Worm (Caenorhabditis elegans) whole organism, L4 larva: ENCODE measurements around the gene Y67H2A.7.

Experiments
- D1046.2 ChIP-seq: fragments of 200-800 bp; sonication (Bioruptor generic); IDR thresholded peaks from 2 replicates; pipeline ENCODE4 v1.3.6; 2022; ENCODE audit warnings: missing genetic modification characterization, missing compliant biosample characterization
- F26F4.8 ChIP-seq: fragments of 200-800 bp; sonication (Bioruptor generic); conservative IDR thresholded peaks from 2 replicates; pipeline ENCODE4 v1.3.6; 2022; ENCODE audit warnings: missing genetic modification characterization, missing compliant biosample characterization
- T20F7.1 ChIP-seq: fragments of 200-800 bp; sonication (Bioruptor generic); optimal IDR thresholded peaks from 2 replicates; lab custom pipeline; 2018; ENCODE audit warnings: mild to moderate bottlenecking, missing genetic modification characterization, missing compliant biosample characterization
- Y105C5A.15 ChIP-seq: fragments of 200-800 bp; sonication (Bioruptor generic); IDR thresholded peaks from 2 replicates; pipeline ENCODE4 v1.3.6; 2022; ENCODE audit warnings: missing genetic modification characterization, missing compliant biosample characterization
- aly-2 ChIP-seq: sonication (generic microtip); optimal IDR thresholded peaks from 2 replicates; lab custom pipeline; 2018; ENCODE audit warnings: missing biosample characterization, missing genetic modification characterization
- ama-1 ChIP-seq: fragments of 150-350 bp; optimal IDR thresholded peaks from 2 replicates; lab custom pipeline; 2014; ENCODE audit warnings: inconsistent platforms, mixed read lengths
- ceh-20 ChIP-seq: fragments of 200-800 bp; sonication (Bioruptor generic); IDR thresholded peaks from 2 replicates; pipeline ENCODE4 v1.3.6; 2022; ENCODE audit warnings: missing genetic modification reagents, missing genetic modification characterization, missing compliant biosample characterization
- ceh-28 ChIP-seq: fragments of 150-350 bp; optimal IDR thresholded peaks from 2 replicates; lab custom pipeline; 2014; ENCODE audit warnings: missing biosample characterization, missing genetic modification reagents, missing genetic modification characterization
- ceh-82 ChIP-seq: sonication (generic microtip); optimal IDR thresholded peaks from 2 replicates; lab custom pipeline; 2017; ENCODE audit warnings: missing biosample characterization, missing genetic modification characterization
- ces-1 ChIP-seq: fragments of 150-350 bp; sonication (generic microtip); optimal IDR thresholded peaks from 4 replicates; lab custom pipeline; 2014; ENCODE audit warnings: missing biosample characterization, missing genetic modification reagents, missing genetic modification characterization
- ctbp-1 ChIP-seq: fragments of 200-800 bp; sonication (Bioruptor generic); IDR thresholded peaks from 2 replicates; pipeline ENCODE4 v1.3.6; 2022; ENCODE audit warnings: missing genetic modification reagents, missing genetic modification characterization, missing compliant biosample characterization
- daf-16 ChIP-seq, 3 experiments: sonication (generic microtip); optimal IDR thresholded peaks; 2 replicates each; lab custom pipeline; 2016 to 2017; ENCODE audit warnings: missing genetic modification characterization in 3 of 3, missing genetic modification reagents in 3 of 3, mild to moderate bottlenecking in 2 of 3, missing compliant biosample characterization in 2 of 3, missing biosample characterization in 1 of 3, moderate library complexity in 1 of 3
- daf-8 ChIP-seq: fragments of 200-800 bp; sonication (Bioruptor generic); IDR thresholded peaks from 2 replicates; pipeline ENCODE4 v1.3.6; 2022; ENCODE audit warnings: missing genetic modification characterization, missing compliant biosample characterization
- dmd-9 ChIP-seq: fragments of 200-800 bp; sonication (Bioruptor generic); IDR thresholded peaks from 2 replicates; pipeline ENCODE4 v1.3.6; 2022; ENCODE audit warnings: missing genetic modification reagents, missing genetic modification characterization, missing compliant biosample characterization
- dpl-1 ChIP-seq: fragments of 150-350 bp; optimal IDR thresholded peaks from 2 replicates; lab custom pipeline; 2014; ENCODE audit warnings: missing biosample characterization, missing genetic modification reagents, missing genetic modification characterization
- dve-1 ChIP-seq: sonication (generic microtip); optimal IDR thresholded peaks from 2 replicates; lab custom pipeline; 2017; ENCODE audit warnings: antibody characterized with exemption, mild to moderate bottlenecking, missing genetic modification characterization, missing compliant biosample characterization; ENCODE audit not compliant: insufficient read depth
- egl-43 ChIP-seq: fragments of 200-800 bp; sonication (Bioruptor generic); IDR thresholded peaks from 2 replicates; pipeline ENCODE4 v1.3.6; 2022; ENCODE audit warnings: missing genetic modification reagents, missing genetic modification characterization, missing compliant biosample characterization
- fos-1 ChIP-seq: fragments of 150-350 bp; optimal IDR thresholded peaks from 2 replicates; lab custom pipeline; 2014; ENCODE audit warnings: missing biosample characterization, missing genetic modification characterization
- hif-1 ChIP-seq, 2 experiments: sonication (generic microtip); optimal IDR thresholded peaks; 2 replicates each; lab custom pipeline; 2016 to 2017; ENCODE audit warnings: missing compliant biosample characterization in 2 of 2, missing genetic modification characterization in 2 of 2, missing genetic modification reagents in 2 of 2, missing genotype in 2 of 2, mild to moderate bottlenecking in 1 of 2
- jun-1 ChIP-seq: fragments of 150-350 bp; optimal IDR thresholded peaks from 2 replicates; lab custom pipeline; 2014; ENCODE audit warnings: missing biosample characterization, missing genetic modification reagents, missing genetic modification characterization
- lin-1 ChIP-seq: fragments of 200-800 bp; sonication (Bioruptor generic); IDR thresholded peaks from 2 replicates; pipeline ENCODE4 v1.3.6; 2022; ENCODE audit warnings: missing genetic modification reagents, missing genetic modification characterization, missing compliant biosample characterization
- lin-13 ChIP-seq: fragments of 150-350 bp; optimal IDR thresholded peaks from 2 replicates; lab custom pipeline; 2014; ENCODE audit warnings: missing biosample characterization, missing genetic modification reagents, missing genetic modification characterization
- lin-15B ChIP-seq: fragments of 150-350 bp; sonication (generic microtip); optimal IDR thresholded peaks from 3 replicates; lab custom pipeline; 2014; ENCODE audit warnings: missing biosample characterization, missing genetic modification characterization
- lin-38 ChIP-seq: fragments of 200-800 bp; sonication (Bioruptor generic); IDR thresholded peaks from 2 replicates; pipeline ENCODE4 v1.3.6; 2022; ENCODE audit warnings: missing genetic modification reagents, missing genetic modification characterization, missing compliant biosample characterization
- lir-3 ChIP-seq: sonication (generic microtip); optimal IDR thresholded peaks from 2 replicates; lab custom pipeline; 2016; ENCODE audit warnings: mild to moderate bottlenecking, missing genetic modification characterization, missing compliant biosample characterization
- lsy-2 ChIP-seq, 2 experiments: fragments of 150-350 bp in 1 of 2; sonication (generic microtip) in 1 of 2; optimal IDR thresholded peaks; 2 replicates each; lab custom pipeline; 2014 to 2017; ENCODE audit warnings: missing biosample characterization in 2 of 2, missing genetic modification characterization in 2 of 2
- mdt-29 ChIP-seq: fragments of 200-800 bp; sonication (Bioruptor generic); IDR thresholded peaks from 2 replicates; pipeline ENCODE4 v1.3.6; 2022; ENCODE audit warnings: missing genetic modification reagents, missing genetic modification characterization, missing compliant biosample characterization
- mes-2 ChIP-seq: sonication (generic microtip); optimal IDR thresholded peaks from 2 replicates; lab custom pipeline; 2016; ENCODE audit warnings: missing genotype, mild to moderate bottlenecking, missing genetic modification characterization, missing compliant biosample characterization; ENCODE audit not compliant: poor library complexity, severe bottlenecking
- mxl-2 ChIP-seq: fragments of 200-800 bp; sonication (Bioruptor generic); conservative IDR thresholded peaks from 2 replicates; pipeline ENCODE4 v1.3.6; 2022; ENCODE audit warnings: missing genetic modification reagents, missing genetic modification characterization, missing compliant biosample characterization
- nhr-10 ChIP-seq: fragments of 150-350 bp; optimal IDR thresholded peaks from 2 replicates; lab custom pipeline; 2014; ENCODE audit warnings: missing biosample characterization, missing genetic modification characterization
- nhr-28 ChIP-seq: fragments of 150-350 bp; optimal IDR thresholded peaks from 2 replicates; lab custom pipeline; 2014; ENCODE audit warnings: missing biosample characterization, missing genetic modification characterization
- nhr-42 ChIP-seq: fragments of 200-800 bp; sonication (Bioruptor generic); IDR thresholded peaks from 2 replicates; pipeline ENCODE4 v1.3.6; 2022; ENCODE audit warnings: missing genetic modification characterization, missing compliant biosample characterization
- nhr-77 ChIP-seq: fragments of 150-350 bp; optimal IDR thresholded peaks from 2 replicates; lab custom pipeline; 2014; ENCODE audit warnings: missing biosample characterization, missing genetic modification characterization
- pha-4 ChIP-seq, 2 experiments: fragments of 150-350 bp in 1 of 2; fragments of 200-800 bp in 1 of 2; sonication (Bioruptor generic) in 1 of 2; IDR thresholded peaks in 1 of 2; optimal IDR thresholded peaks in 1 of 2; 2 replicates each; pipeline versions ENCODE4 v1.3.6 to Lab custom; 2014 to 2022; ENCODE audit warnings: missing genetic modification characterization in 2 of 2, missing genetic modification reagents in 2 of 2, missing biosample characterization in 1 of 2, missing compliant biosample characterization in 1 of 2
- php-3 ChIP-seq: fragments of 200-800 bp; sonication (Bioruptor generic); IDR thresholded peaks from 2 replicates; pipeline ENCODE4 v1.3.6; 2022; ENCODE audit warnings: missing genetic modification reagents, missing genetic modification characterization, missing compliant biosample characterization
- pqm-1 ChIP-seq: sonication (generic microtip); optimal IDR thresholded peaks from 2 replicates; lab custom pipeline; 2017; ENCODE audit warnings: missing biosample characterization, missing genetic modification characterization
- saeg-2 ChIP-seq: fragments of 200-800 bp; sonication (Bioruptor generic); IDR thresholded peaks from 2 replicates; pipeline ENCODE4 v1.3.6; 2022; ENCODE audit warnings: missing genetic modification reagents, missing genetic modification characterization, missing compliant biosample characterization
- snpc-4 ChIP-seq: fragments of 150-350 bp; optimal IDR thresholded peaks from 2 replicates; lab custom pipeline; 2014; ENCODE audit warnings: missing biosample characterization, missing genetic modification characterization
- spr-1 ChIP-seq: sonication (generic microtip); optimal IDR thresholded peaks from 2 replicates; lab custom pipeline; 2016; ENCODE audit warnings: mild to moderate bottlenecking, missing genetic modification characterization, missing compliant biosample characterization
- tag-97 ChIP-seq: fragments of 200-800 bp; sonication (Bioruptor generic); IDR thresholded peaks from 2 replicates; pipeline ENCODE4 v1.3.6; 2022; ENCODE audit warnings: missing genetic modification characterization, missing compliant biosample characterization
- tra-1 ChIP-seq: fragments of 200-800 bp; sonication (Bioruptor generic); IDR thresholded peaks from 2 replicates; pipeline ENCODE4 v1.3.6; 2022; ENCODE audit warnings: missing genetic modification reagents, missing genetic modification characterization, missing compliant biosample characterization
- unc-39 ChIP-seq: sonication (generic microtip); optimal IDR thresholded peaks from 2 replicates; lab custom pipeline; 2017; ENCODE audit warnings: missing biosample characterization, missing genetic modification characterization
- zag-1 ChIP-seq: fragments of 150-350 bp; optimal IDR thresholded peaks from 2 replicates; lab custom pipeline; 2014; ENCODE audit warnings: missing biosample characterization, missing genetic modification characterization
- zfp-2 ChIP-seq: sonication (generic microtip); optimal IDR thresholded peaks from 2 replicates; lab custom pipeline; 2016; ENCODE audit warnings: mild to moderate bottlenecking, missing genetic modification characterization, missing compliant biosample characterization
- zfp-3 ChIP-seq: fragments of 200-800 bp; sonication (Bioruptor generic); conservative IDR thresholded peaks from 2 replicates; pipeline ENCODE4 v1.3.6; 2022; ENCODE audit warnings: missing genetic modification reagents, missing genetic modification characterization, missing compliant biosample characterization
- zip-11 ChIP-seq: fragments of 200-800 bp; sonication (Bioruptor generic); IDR thresholded peaks from 2 replicates; pipeline ENCODE4 v1.3.6; 2022; ENCODE audit warnings: missing genetic modification characterization, missing compliant biosample characterization
- zip-2 ChIP-seq: fragments of 150-350 bp; optimal IDR thresholded peaks from 2 replicates; lab custom pipeline; 2014; ENCODE audit warnings: missing biosample characterization, missing genetic modification characterization
- ztf-7 ChIP-seq: fragments of 150-350 bp; optimal IDR thresholded peaks from 2 replicates; lab custom pipeline; 2014; ENCODE audit warnings: missing biosample characterization, missing genetic modification characterization

Gene Y67H2A.7

ce11 chrIV:13303442-13303841 lies at the start of gene Y67H2A.7:
Gene Y67H2A.7, plus strand, starts transcription at chrIV:13303742.
- TF ChIP-seq dpl-1 (GFP tag; lab: Kevin White, UChicago) (no peak), Y105C5A.15 (GFP tag; lab: Robert Waterston, UW) (no peak), jun-1 (tag; lab: Kevin White, UChicago) (no peak), mes-2 (tag; lab: Kevin White, UChicago) (no peak), lsy-2 (tag; optimal IDR thresholded peaks at IDR 0.05; lab: Kevin White, UChicago) (no peak), D1046.2 (GFP tag; lab: Robert Waterston, UW) (no peak), F26F4.8 (GFP tag; lab: Robert Waterston, UW) (no peak), tra-1 (GFP tag; lab: Robert Waterston, UW) (no peak), tag-97 (GFP tag; lab: Robert Waterston, UW) (no peak), mxl-2 (GFP tag; lab: Robert Waterston, UW) (no peak), ceh-20 (GFP tag; lab: Robert Waterston, UW) (no peak), lin-15B (no peak), daf-16 (GFP tag; optimal IDR thresholded peaks at IDR 0.05; lab: Kevin White, UChicago) (no peak), daf-16 (tag; optimal IDR thresholded peaks at IDR 0.05; lab: Kevin White, UChicago) (no peak), spr-1 (no peak), snpc-4 (no peak), ceh-82 (tag; lab: Kevin White, UChicago) (no peak), pqm-1 (no peak)

- TF ChIP-seq D1046.2 (GFP tag; lab: Robert Waterston, UW) = no peak
- TF ChIP-seq zip-11 (GFP tag; lab: Robert Waterston, UW) = no peak
- TF ChIP-seq lin-1 = peak; percentile 83
- TF ChIP-seq lsy-2 (tag; optimal IDR thresholded peaks at IDR 0.05; lab: Kevin White, UChicago) = peak in 1 of 2 experiments; percentile 45
- TF ChIP-seq dve-1 = peak; percentile 95
- no peak for TF ChIP-seq unc-39 (tag; lab: Kevin White, UChicago)
- peak; percentile 89 for TF ChIP-seq tra-1 (GFP tag; lab: Robert Waterston, UW)
- TF ChIP-seq T20F7.1 = peak; percentile 38
- TF ChIP-seq ceh-28 (tag; lab: Kevin White, UChicago) = no peak
- TF ChIP-seq lir-3 (tag; lab: Kevin White, UChicago) = no peak
- TF ChIP-seq egl-43 (GFP tag; lab: Robert Waterston, UW) = no peak
- no peak for TF ChIP-seq ces-1
- TF ChIP-seq hif-1 (tag; optimal IDR thresholded peaks at IDR 0.05; lab: Kevin White, UChicago) = peak in 1 of 2 experiments; percentile 43
- TF ChIP-seq lin-13 (GFP tag; lab: Kevin White, UChicago) = no peak
- no peak for TF ChIP-seq zag-1 (tag; lab: Kevin White, UChicago)
- no peak for TF ChIP-seq daf-8
- TF ChIP-seq dmd-9 (GFP tag; lab: Robert Waterston, UW) = no peak
- TF ChIP-seq zfp-3 (GFP tag; lab: Robert Waterston, UW) = peak; percentile 43; the same call in 1 of the 2 replicates
- no peak for TF ChIP-seq zfp-2
- TF ChIP-seq zip-2 (tag; lab: Kevin White, UChicago) = peak; percentile 30
- no peak for TF ChIP-seq ama-1 (lab: Kevin White, UChicago)
- TF ChIP-seq pha-4 (GFP tag; IDR thresholded peaks at IDR 0.05; lab: Robert Waterston, UW) = peak; percentile 66; the same call in 1 of the 2 replicates
- no peak for TF ChIP-seq pha-4 (tag; optimal IDR thresholded peaks at IDR 0.05; lab: Kevin White, UChicago)
- TF ChIP-seq ztf-7 = peak; percentile 52
- TF ChIP-seq lin-38 = peak; percentile 38
- TF ChIP-seq php-3 (GFP tag; lab: Robert Waterston, UW) = peak; percentile 93
- 0 out of 2 replicates have a peak, but pooled peaks have one; percentile 39 for TF ChIP-seq saeg-2 (GFP tag; lab: Robert Waterston, UW)
- no peak for TF ChIP-seq spr-1
- peak; percentile 93 for TF ChIP-seq nhr-28 (tag; lab: Kevin White, UChicago)
- peak; percentile 1 for TF ChIP-seq mes-2 (tag; lab: Kevin White, UChicago)
- peak; percentile 54; the same call in 1 of the 2 replicates for TF ChIP-seq ceh-20 (GFP tag; lab: Robert Waterston, UW)
- TF ChIP-seq aly-2 (tag; lab: Kevin White, UChicago) = no peak
- no peak for TF ChIP-seq ctbp-1 (GFP tag; lab: Robert Waterston, UW)
- TF ChIP-seq nhr-77 = peak; percentile 88
- TF ChIP-seq mdt-29 (GFP tag; lab: Robert Waterston, UW) = peak; percentile 46; the same call in 1 of the 2 replicates
- TF ChIP-seq nhr-42 (GFP tag; lab: Robert Waterston, UW) = 0 out of 2 replicates have a peak, but pooled peaks have one; percentile 27
- TF ChIP-seq daf-16 (GFP tag; optimal IDR thresholded peaks at IDR 0.05; lab: Kevin White, UChicago) = peak; percentile 21 to 83
- TF ChIP-seq daf-16 (tag; optimal IDR thresholded peaks at IDR 0.05; lab: Kevin White, UChicago) = peak; percentile 98
- TF ChIP-seq fos-1 (tag; lab: Kevin White, UChicago) = no peak
- TF ChIP-seq nhr-10 (tag; lab: Kevin White, UChicago) = no peak
Measured at ce11 chrIV:13253841-13254240, 49.7 kb upstream of the Y67H2A.7 start, which contains the start of gene ttr-45. Gene ttr-45, plus strand, starts transcription at chrIV:13254225.
